Fruit fly (Drosophila melanogaster) whole organism, embryonic: Measurements from ENCODE around the gene sol.

ENCODE experiments used
- ATbp ChIP-seq: fragments of 200-800 bp; sonication (Bioruptor generic); optimal IDR thresholded peaks from 2 replicates; lab custom pipeline; 2017; ENCODE audit warnings: missing biosample characterization, mild to moderate bottlenecking, missing genetic modification characterization, missing genetic modification reagents
- Adf1 ChIP-seq: fragments of 200-800 bp; sonication (Bioruptor generic); IDR thresholded peaks from 2 replicates; pipeline ENCODE4 v1.3.6; 2022; ENCODE audit warnings: missing biosample characterization, missing genetic modification characterization
- Atf3 ChIP-seq: fragments of 200-800 bp; sonication (Bioruptor generic); optimal IDR thresholded peaks from 3 replicates; lab custom pipeline; 2016; ENCODE audit warnings: missing biosample characterization, missing genetic modification characterization
- Atf6 ChIP-seq: fragments of 200-800 bp; sonication (Bioruptor generic); IDR thresholded peaks from 2 replicates; pipeline ENCODE4 v1.3.6; 2022; ENCODE audit warnings: missing biosample characterization, missing genetic modification characterization
- Bgb ChIP-seq: fragments of 200-800 bp; sonication (Bioruptor generic); IDR thresholded peaks from 2 replicates; pipeline ENCODE4 v1.3.6; 2022; ENCODE audit warnings: missing biosample characterization, missing genetic modification characterization; ENCODE audit not compliant: partially characterized antibody
- CG10565 ChIP-seq: fragments of 200-800 bp; sonication (Bioruptor generic); optimal IDR thresholded peaks from 3 replicates; lab custom pipeline; 2016; ENCODE audit warnings: missing biosample characterization, mild to moderate bottlenecking, missing genetic modification characterization
- CG11085 ChIP-seq: fragments of 200-800 bp; sonication (Bioruptor generic); IDR thresholded peaks from 2 replicates; pipeline ENCODE4 v1.3.6; 2022; ENCODE audit warnings: missing biosample characterization, missing genetic modification characterization
- CG14050 ChIP-seq: fragments of 200-800 bp; sonication (Bioruptor generic); IDR thresholded peaks from 3 replicates; pipeline ENCODE4 v1.3.6; 2022; ENCODE audit warnings: missing biosample characterization, missing genetic modification characterization
- CG14667 ChIP-seq: fragments of 200-800 bp; sonication (Bioruptor generic); IDR thresholded peaks from 2 replicates; pipeline ENCODE4 v1.3.6; 2022; ENCODE audit warnings: missing biosample characterization, missing genetic modification characterization
- CG1529 ChIP-seq: fragments of 200-800 bp; sonication (Bioruptor generic); optimal IDR thresholded peaks from 3 replicates; lab custom pipeline; 2018; ENCODE audit warnings: missing biosample characterization, missing genetic modification characterization
- CG17385 ChIP-seq: fragments of 200-800 bp; sonication (Bioruptor generic); optimal IDR thresholded peaks from 3 replicates; lab custom pipeline; 2018; ENCODE audit warnings: missing biosample characterization, mild to moderate bottlenecking, missing genetic modification characterization
- CG2116 ChIP-seq: fragments of 200-800 bp; sonication (Bioruptor generic); optimal IDR thresholded peaks from 3 replicates; lab custom pipeline; 2018; ENCODE audit warnings: missing biosample characterization, mild to moderate bottlenecking, missing genetic modification characterization
- CG3065 ChIP-seq: fragments of 200-800 bp; sonication (Bioruptor generic); optimal IDR thresholded peaks from 2 replicates; lab custom pipeline; 2016; ENCODE audit warnings: missing biosample characterization, missing genetic modification characterization
- CG31224 ChIP-seq: fragments of 200-800 bp; sonication (Bioruptor generic); IDR thresholded peaks from 2 replicates; pipeline ENCODE4 v1.3.6; 2022; ENCODE audit warnings: missing biosample characterization, missing genetic modification characterization
- CG31388 ChIP-seq: fragments of 200-800 bp; sonication (Bioruptor generic); optimal IDR thresholded peaks from 2 replicates; lab custom pipeline; 2016; ENCODE audit warnings: missing biosample characterization, missing genetic modification characterization
- CG32532 ChIP-seq: fragments of 200-800 bp; sonication (Bioruptor generic); IDR thresholded peaks from 2 replicates; pipeline ENCODE4 v1.3.6; 2022; ENCODE audit warnings: missing biosample characterization, missing genetic modification characterization
- CG4360 ChIP-seq: fragments of 200-800 bp; sonication (Bioruptor generic); IDR thresholded peaks from 2 replicates; pipeline ENCODE4 v1.3.6; 2022; ENCODE audit warnings: missing biosample characterization, missing genetic modification characterization
- CG6813 ChIP-seq: fragments of 200-800 bp; sonication (Bioruptor generic); optimal IDR thresholded peaks from 2 replicates; lab custom pipeline; 2017; ENCODE audit warnings: missing biosample characterization, missing genetic modification characterization, mild to moderate bottlenecking, moderate library complexity, missing genetic modification reagents
- CG8290 ChIP-seq, 3 experiments: fragments of 200-800 bp; sonication (Bioruptor generic); optimal IDR thresholded peaks; 2 replicates each; lab custom pipeline; 2016 to 2019; ENCODE audit warnings: missing biosample characterization in 3 of 3, missing genetic modification characterization in 3 of 3, mild to moderate bottlenecking in 2 of 3, moderate library complexity in 1 of 3
- CG9727 ChIP-seq: fragments of 200-800 bp; sonication (Bioruptor generic); optimal IDR thresholded peaks from 3 replicates; lab custom pipeline; 2017; ENCODE audit warnings: missing biosample characterization, mild to moderate bottlenecking, missing genetic modification characterization
- CG9876 ChIP-seq: fragments of 200-800 bp; sonication (Bioruptor generic); optimal IDR thresholded peaks from 2 replicates; lab custom pipeline; 2016; ENCODE audit warnings: missing biosample characterization, missing genetic modification characterization
- CHES-1-like ChIP-seq: fragments of 200-800 bp; sonication (Bioruptor generic); optimal IDR thresholded peaks from 2 replicates; lab custom pipeline; 2016; ENCODE audit warnings: missing biosample characterization, missing genetic modification characterization
- CTCF ChIP-seq: fragments of 200-800 bp; sonication (Bioruptor generic); optimal IDR thresholded peaks from 2 replicates; lab custom pipeline; 2017; ENCODE audit warnings: missing biosample characterization, mild to moderate bottlenecking, missing genetic modification characterization, moderate library complexity
- Dref ChIP-seq: fragments of 200-800 bp; sonication (Bioruptor generic); IDR thresholded peaks from 2 replicates; pipeline ENCODE4 v1.3.6; 2022; ENCODE audit warnings: missing biosample characterization, missing genetic modification characterization
- Eip74EF ChIP-seq, 2 experiments: fragments of 200-800 bp in 1 of 2; fragments of >200 bp in 1 of 2; sonication (Bioruptor generic) in 1 of 2; optimal IDR thresholded peaks; 2 replicates each; lab custom pipeline; 2017 to 2019; ENCODE audit warnings: missing biosample characterization in 2 of 2, missing genetic modification characterization in 2 of 2, mild to moderate bottlenecking in 1 of 2, moderate library complexity in 1 of 2
- Fer2 ChIP-seq: fragments of 200-800 bp; sonication (Bioruptor generic); optimal IDR thresholded peaks from 2 replicates; lab custom pipeline; 2018; ENCODE audit warnings: missing biosample characterization, mild to moderate bottlenecking, missing genetic modification characterization, moderate library complexity
- H15 ChIP-seq: fragments of 200-800 bp; sonication (Bioruptor generic); IDR thresholded peaks from 3 replicates; pipeline ENCODE4 v1.3.6; 2022; ENCODE audit warnings: missing biosample characterization, missing genetic modification characterization
- Hey ChIP-seq: fragments of 200-800 bp; sonication (Bioruptor generic); optimal IDR thresholded peaks from 3 replicates; lab custom pipeline; 2018; ENCODE audit warnings: missing biosample characterization, mild to moderate bottlenecking, missing genetic modification characterization
- HmgZ ChIP-seq: fragments of 200-800 bp; sonication (Bioruptor generic); optimal IDR thresholded peaks from 2 replicates; lab custom pipeline; 2018; ENCODE audit warnings: missing biosample characterization, mild to moderate bottlenecking, missing genetic modification characterization
- MESR4 ChIP-seq: fragments of 200-800 bp; sonication (Bioruptor generic); optimal IDR thresholded peaks from 2 replicates; lab custom pipeline; 2018; ENCODE audit warnings: missing biosample characterization, mild to moderate bottlenecking, missing genetic modification characterization, moderate library complexity
- NFAT ChIP-seq: fragments of 200-800 bp; sonication (Bioruptor generic); IDR thresholded peaks from 2 replicates; pipeline ENCODE4 v1.3.6; 2022; ENCODE audit warnings: missing biosample characterization, missing genetic modification characterization
- Xrp1 ChIP-seq: fragments of 200-800 bp; sonication (Bioruptor generic); IDR thresholded peaks from 2 replicates; pipeline ENCODE4 v1.3.6; 2022; ENCODE audit warnings: missing biosample characterization, missing genetic modification characterization
- YL-1 ChIP-seq: fragments of 200-800 bp; sonication (Bioruptor generic); optimal IDR thresholded peaks from 3 replicates; lab custom pipeline; 2017; ENCODE audit warnings: missing biosample characterization, mild to moderate bottlenecking, missing genetic modification characterization
- bcd ChIP-seq: fragments of 200-800 bp; sonication (Bioruptor generic); optimal IDR thresholded peaks from 2 replicates; lab custom pipeline; 2017; ENCODE audit warnings: missing biosample characterization, mild to moderate bottlenecking, missing genetic modification characterization
- chinmo ChIP-seq: fragments of 200-800 bp; sonication (Bioruptor generic); IDR thresholded peaks from 4 replicates; pipeline ENCODE4 v1.3.6; 2022; ENCODE audit warnings: missing biosample characterization, missing genetic modification characterization; ENCODE audit not compliant: partially characterized antibody
- crol ChIP-seq: fragments of 200-800 bp; sonication (Bioruptor generic); IDR thresholded peaks from 2 replicates; pipeline ENCODE4 v1.3.6; 2022; ENCODE audit warnings: missing biosample characterization, missing genetic modification characterization
- dmrt11E ChIP-seq: fragments of 200-800 bp; sonication (Bioruptor generic); optimal IDR thresholded peaks from 3 replicates; lab custom pipeline; 2018; ENCODE audit warnings: missing biosample characterization, mild to moderate bottlenecking, missing genetic modification characterization, moderate library complexity
- ken ChIP-seq: fragments of 200-800 bp; sonication (Bioruptor generic); IDR thresholded peaks from 3 replicates; pipeline ENCODE4 v1.3.6; 2022; ENCODE audit warnings: missing biosample characterization, missing genetic modification characterization
- lola ChIP-seq, 3 experiments: fragments of >200 bp in 2 of 3; fragments of 200-800 bp in 1 of 3; sonication (Bioruptor generic) in 1 of 3; optimal IDR thresholded peaks; 2 replicates each; lab custom pipeline; 2017 to 2019; ENCODE audit warnings: missing biosample characterization in 3 of 3, missing genetic modification characterization in 3 of 3, mild to moderate bottlenecking in 1 of 3, moderate library complexity in 1 of 3
- mam ChIP-seq: fragments of 200-800 bp; sonication (Bioruptor generic); optimal IDR thresholded peaks from 3 replicates; lab custom pipeline; 2016; ENCODE audit warnings: missing biosample characterization, missing genetic modification characterization
- nom ChIP-seq: fragments of 200-800 bp; sonication (Bioruptor generic); optimal IDR thresholded peaks from 2 replicates; lab custom pipeline; 2017; ENCODE audit warnings: missing biosample characterization, missing genetic modification characterization, mild to moderate bottlenecking, moderate library complexity, missing genetic modification reagents
- odd ChIP-seq: fragments of 200-800 bp; sonication (Bioruptor generic); optimal IDR thresholded peaks from 2 replicates; lab custom pipeline; 2017; ENCODE audit warnings: missing biosample characterization, mild to moderate bottlenecking, missing genetic modification characterization
- onecut ChIP-seq: fragments of 200-800 bp; sonication (Bioruptor generic); IDR thresholded peaks from 2 replicates; pipeline ENCODE4 v1.3.6; 2022; ENCODE audit warnings: missing biosample characterization, missing genetic modification characterization
- sd ChIP-seq: fragments of 200-800 bp; sonication (Bioruptor generic); optimal IDR thresholded peaks from 3 replicates; lab custom pipeline; 2018; ENCODE audit warnings: missing biosample characterization, mild to moderate bottlenecking, missing genetic modification characterization, moderate library complexity
- sima ChIP-seq: fragments of 200-800 bp; sonication (Bioruptor generic); optimal IDR thresholded peaks from 2 replicates; lab custom pipeline; 2016; ENCODE audit warnings: missing biosample characterization, missing genetic modification characterization
- slbo ChIP-seq: fragments of 200-800 bp; sonication (Bioruptor generic); IDR thresholded peaks from 2 replicates; pipeline ENCODE4 v1.3.6; 2022; ENCODE audit warnings: missing biosample characterization, missing genetic modification characterization
- slou ChIP-seq: fragments of 200-800 bp; sonication (Bioruptor generic); optimal IDR thresholded peaks from 3 replicates; lab custom pipeline; 2016; ENCODE audit warnings: missing biosample characterization, missing genetic modification characterization
- tup ChIP-seq: fragments of 200-800 bp; sonication (Bioruptor generic); optimal IDR thresholded peaks from 2 replicates; lab custom pipeline; 2016; ENCODE audit warnings: missing biosample characterization, mild to moderate bottlenecking, missing genetic modification characterization, moderate library complexity
- zf30C ChIP-seq: fragments of 200-800 bp; sonication (Bioruptor generic); optimal IDR thresholded peaks from 3 replicates; lab custom pipeline; 2018; ENCODE audit warnings: missing biosample characterization, mild to moderate bottlenecking, missing genetic modification characterization
- zfh1 ChIP-seq: fragments of 200-800 bp; sonication (Bioruptor generic); IDR thresholded peaks from 3 replicates; pipeline ENCODE4 v1.3.6; 2022; ENCODE audit warnings: missing biosample characterization, missing genetic modification characterization

Gene sol

DNA sequence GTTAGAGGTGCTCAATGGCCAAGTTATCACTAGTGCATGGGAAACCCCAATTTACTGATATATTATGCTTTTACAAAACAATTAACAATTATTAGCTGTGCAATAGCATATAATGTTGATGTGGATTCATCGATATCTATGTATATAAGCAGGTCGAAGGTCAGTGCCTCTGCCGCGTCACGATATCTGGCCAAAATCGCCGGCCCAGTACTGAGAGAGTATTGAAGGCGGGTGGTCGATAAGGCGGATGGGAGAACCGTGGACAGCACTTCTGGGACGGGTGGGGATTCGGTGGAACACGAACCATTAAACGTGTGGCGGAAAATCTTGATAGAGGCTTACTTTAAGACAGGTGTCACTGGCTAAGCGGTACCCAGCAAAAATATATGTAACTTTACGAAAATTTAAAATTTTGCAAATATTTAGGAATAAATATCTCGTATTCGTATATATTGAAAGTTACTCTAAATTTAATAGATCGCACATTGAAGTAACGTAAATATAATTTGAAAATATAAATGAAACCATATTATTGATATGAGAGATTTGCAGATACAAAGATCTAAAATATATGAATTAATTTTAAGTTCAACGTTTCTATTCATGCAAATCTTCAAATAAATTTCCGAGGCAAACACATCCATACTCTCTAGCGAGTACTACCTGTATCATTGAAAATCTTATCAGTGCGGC, 27.6 kb upstream of the sol start (continued):
- TF ChIP-seq bcd (GFP tag; lab: Kevin White, UChicago) (peak; percentile 47), mam (GFP tag; lab: Kevin White, UChicago) (no peak), H15 (GFP tag; lab: Robert Waterston, UW) (no peak), CHES-1-like (no peak), CG14667 (GFP tag; lab: Robert Waterston, UW) (no peak), CG10565 (GFP tag; lab: Kevin White, UChicago) (no peak), zfh1 (GFP tag; lab: Robert Waterston, UW) (no peak), sima (GFP tag; lab: Kevin White, UChicago) (no peak), CG2116 (GFP tag; lab: Kevin White, UChicago) (no peak), tup (no peak), Atf6 (GFP tag; lab: Robert Waterston, UW) (peak; percentile 47; the same call in 1 of the 2 replicates), dmrt11E (tag; lab: Kevin White, UChicago) (no peak), sd (tag; lab: Kevin White, UChicago) (no peak), CG6813 (GFP tag; lab: Kevin White, UChicago) (no peak), CG14050 (no peak), HmgZ (tag; lab: Kevin White, UChicago) (peak; percentile 3), CG1529 (GFP tag; lab: Kevin White, UChicago) (no peak), odd (GFP tag; lab: Kevin White, UChicago) (no peak), CG8290 (GFP tag; optimal IDR thresholded peaks at IDR 0.05; lab: Kevin White, UChicago) (no peak), CG8290 (tag; optimal IDR thresholded peaks at IDR 0.05; lab: Kevin White, UChicago) (no peak), NFAT (GFP tag; lab: Robert Waterston, UW) (no peak), YL-1 (GFP tag; lab: Kevin White, UChicago) (no peak), Eip74EF (GFP tag; optimal IDR thresholded peaks at IDR 0.05; lab: Kevin White, UChicago) (no peak), Adf1 (GFP tag; lab: Robert Waterston, UW) (peak; percentile 41; the same call in 1 of the 2 replicates), zf30C (GFP tag; lab: Kevin White, UChicago) (no peak), CG9876 (GFP tag; lab: Kevin White, UChicago) (no peak), CG9727 (peak; percentile 15), Fer2 (peak; percentile 44), CG11085 (no peak), CTCF (GFP tag; lab: Kevin White, UChicago) (no peak), MESR4 (GFP tag; lab: Kevin White, UChicago) (no peak), Bgb (GFP tag; lab: Robert Waterston, UW) (no peak), Atf3 (no peak), slou (GFP tag; lab: Kevin White, UChicago) (no peak)

DNA sequence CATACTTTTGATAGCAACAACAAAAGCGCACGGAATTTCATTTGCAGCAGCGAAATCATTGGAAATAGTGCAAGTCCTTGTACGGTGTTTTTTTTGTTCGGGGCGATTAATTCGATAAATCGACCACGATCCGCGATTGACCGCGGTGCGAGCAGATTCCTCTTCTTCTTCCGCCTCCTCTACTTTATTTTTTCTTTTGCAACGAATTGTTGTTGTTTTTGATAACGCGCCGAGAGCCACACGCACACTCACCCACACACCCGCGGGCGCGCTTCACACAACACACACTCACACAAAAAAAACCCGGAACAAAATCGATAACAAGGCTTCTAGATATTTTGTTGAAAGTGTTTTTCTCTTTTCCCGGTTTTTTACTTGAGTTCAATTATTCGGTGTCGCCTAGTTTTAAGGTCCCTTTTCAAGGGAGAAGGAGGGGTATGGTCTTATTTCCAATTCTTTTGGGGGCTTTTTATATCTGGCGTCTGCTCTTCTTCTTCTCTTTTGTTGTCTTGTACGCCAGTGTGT, 26.8 kb upstream of the sol start:
- peak; percentile 4 for TF ChIP-seq nom (GFP tag; lab: Kevin White, UChicago)
- no peak for TF ChIP-seq ATbp
- no peak for TF ChIP-seq slbo (GFP tag; lab: Robert Waterston, UW)
- peak in 1 of 3 experiments; percentile 5 for TF ChIP-seq lola (GFP tag; optimal IDR thresholded peaks at IDR 0.05; lab: Kevin White, UChicago)
- TF ChIP-seq CG3065 (GFP tag; lab: Kevin White, UChicago), result no peak
- TF ChIP-seq Hey (tag; lab: Kevin White, UChicago), result no peak
- TF ChIP-seq crol, result 0 out of 2 replicates have a peak, but pooled peaks have one; percentile 12
- TF ChIP-seq CG31224 (GFP tag; lab: Robert Waterston, UW), result no peak
- TF ChIP-seq CG31388, result no peak
- peak; percentile 81 for TF ChIP-seq onecut (GFP tag; lab: Robert Waterston, UW)
- TF ChIP-seq ken (GFP tag; lab: Robert Waterston, UW), result no peak
- TF ChIP-seq CG32532 (GFP tag; lab: Robert Waterston, UW), result no peak
- 0 out of 4 replicates have a peak, but pooled peaks have one; percentile 23 for TF ChIP-seq chinmo (GFP tag; lab: Robert Waterston, UW)
- TF ChIP-seq Xrp1 (GFP tag; lab: Robert Waterston, UW), result no peak
- TF ChIP-seq Dref, result peak; percentile 45
- peak in 1 of 2 experiments; percentile 66 for TF ChIP-seq Eip74EF (GFP tag; optimal IDR thresholded peaks at IDR 0.05; lab: Kevin White, UChicago)
- TF ChIP-seq CG17385, result peak; percentile 82
- TF ChIP-seq CG4360, result peak; percentile 79
